Worm (Caenorhabditis elegans): Measurements from ENCODE around the gene K08B4.7.

The K08B4.7 gene

DNA sequence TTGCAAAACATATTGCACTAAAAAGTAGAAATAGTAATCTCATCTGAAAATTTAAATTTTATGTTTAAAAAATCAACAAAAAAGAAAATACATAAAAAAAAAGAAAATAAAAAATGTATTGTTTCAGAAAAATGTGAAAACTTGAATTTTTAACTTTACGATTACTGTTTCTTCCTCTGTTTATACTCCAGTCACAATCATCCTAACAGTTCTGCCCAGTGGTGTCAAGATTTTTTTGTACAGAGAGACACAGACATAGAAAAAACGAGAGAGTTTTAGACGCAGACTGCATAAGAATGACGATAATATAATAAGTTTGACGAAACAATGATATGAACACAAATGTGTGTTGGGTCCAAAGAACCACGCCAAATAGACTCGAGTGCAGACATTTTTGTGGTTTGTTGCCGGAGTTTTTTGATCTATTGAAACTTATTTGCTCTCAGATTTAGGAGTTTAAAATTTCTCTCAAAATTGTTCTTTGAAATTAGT lies 8.6 kb downstream of the K08B4.7 start, which contains the start of gene ugt-20:
Gene ugt-20, minus strand, starts transcription at position 51 of the 492 bp plus-strand sequence.
- peak; percentile 88 for TF ChIP-seq nhr-48 (tag; optimal IDR thresholded peaks at IDR 0.05)
- TF ChIP-seq T20F7.1 (GFP tag; optimal IDR thresholded peaks at IDR 0.05), result peak; percentile 49
- no peak for TF ChIP-seq aly-2 (tag; optimal IDR thresholded peaks at IDR 0.05)
- TF ChIP-seq vab-7 (GFP tag; IDR thresholded peaks at IDR 0.05), result no peak
- no peak for TF ChIP-seq D1046.2 (GFP tag; IDR thresholded peaks at IDR 0.05)
- peak; percentile 86 for TF ChIP-seq pqm-1 (tag; optimal IDR thresholded peaks at IDR 0.05)
- no peak for TF ChIP-seq spr-1 (tag; optimal IDR thresholded peaks at IDR 0.05)
- peak; percentile 58 for TF ChIP-seq mep-1 (tag; optimal IDR thresholded peaks at IDR 0.05)
- 0 out of 2 replicates have a peak, but pooled peaks have one; percentile 43 for TF ChIP-seq pha-4 (GFP tag; IDR thresholded peaks at IDR 0.05)
- TF ChIP-seq pha-4 (tag; optimal IDR thresholded peaks at IDR 0.05), result peak; percentile 13
- TF ChIP-seq mdl-1 (tag; optimal IDR thresholded peaks at IDR 0.05), result peak in 1 of 2 experiments; percentile 77
- TF ChIP-seq nhr-28 (tag; optimal IDR thresholded peaks at IDR 0.05), result peak; percentile 98
- TF ChIP-seq daf-16 (GFP tag; optimal IDR thresholded peaks at IDR 0.05), result no peak
- TF ChIP-seq daf-16 (tag; optimal IDR thresholded peaks at IDR 0.05), result peak; percentile 97
- TF ChIP-seq nhr-102 (tag; optimal IDR thresholded peaks at IDR 0.05), result peak; percentile 94
- TF ChIP-seq daf-8 (GFP tag; IDR thresholded peaks at IDR 0.05), result no peak
- TF ChIP-seq lsy-2 (tag; optimal IDR thresholded peaks at IDR 0.05), result no peak
- TF ChIP-seq hlh-11 (tag; optimal IDR thresholded peaks at IDR 0.05), result peak; percentile 93
- no peak for TF ChIP-seq daf-12 (tag; optimal IDR thresholded peaks at IDR 0.05)
- peak; percentile 48 for TF ChIP-seq jun-1 (tag; optimal IDR thresholded peaks at IDR 0.05)
- peak; percentile 98 for TF ChIP-seq dmd-6 (GFP tag; IDR thresholded peaks at IDR 0.05)
- no peak for TF ChIP-seq ctbp-1 (GFP tag; IDR thresholded peaks at IDR 0.05)
- peak; percentile 62 for TF ChIP-seq hlh-30 (tag; optimal IDR thresholded peaks at IDR 0.05; ENCODE audit: insufficient read depth)
- TF ChIP-seq nhr-6 (tag; optimal IDR thresholded peaks at IDR 0.05), result peak; percentile 72
- peak; percentile 80 for TF ChIP-seq nhr-10 (tag; optimal IDR thresholded peaks at IDR 0.05)
- peak; percentile 98 for TF ChIP-seq dve-1 (tag; optimal IDR thresholded peaks at IDR 0.05; ENCODE audit: insufficient read depth)
- TF ChIP-seq mxl-3 (GFP tag; optimal IDR thresholded peaks at IDR 0.05), result peak; percentile 60
- TF ChIP-seq nhr-77 (tag; optimal IDR thresholded peaks at IDR 0.05), result peak; percentile 93
- no peak for TF ChIP-seq nhr-11 (tag; optimal IDR thresholded peaks at IDR 0.05)

DNA sequence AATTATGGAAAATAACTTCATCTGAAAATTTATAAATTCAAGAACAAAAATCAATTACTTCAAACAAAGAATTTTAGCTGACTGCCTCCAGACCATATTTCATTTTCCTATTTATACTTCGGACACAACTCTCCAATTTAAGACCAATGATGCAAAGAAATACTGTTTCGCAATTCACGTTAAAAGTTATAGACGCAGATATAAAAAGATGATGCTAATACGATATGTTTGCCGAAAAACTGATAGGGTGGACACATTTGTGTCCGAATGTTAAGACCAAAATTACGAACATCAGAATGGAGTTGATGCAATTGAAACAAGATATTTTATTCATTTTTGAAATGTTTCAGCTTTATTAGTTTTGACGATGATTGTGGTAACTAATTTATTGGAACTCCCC lies 12.3 kb downstream of the K08B4.7 start, which contains the start of gene ugt-19:
Gene ugt-19, minus strand, starts transcription at position 28 of the 400 bp plus-strand sequence.
- TF ChIP-seq Y75B8A.6 (GFP tag; IDR thresholded peaks at IDR 0.05) (no peak), hmg-1.1 (GFP tag; IDR thresholded peaks at IDR 0.05) (no peak), nhr-11 (tag; optimal IDR thresholded peaks at IDR 0.05) (no peak), egl-43 (GFP tag; IDR thresholded peaks at IDR 0.05) (no peak), hlh-11 (tag; optimal IDR thresholded peaks at IDR 0.05) (no peak), F26F4.8 (GFP tag; conservative IDR thresholded peaks at IDR 0.05) (no peak), lsy-2 (tag; optimal IDR thresholded peaks at IDR 0.05) (peak in 1 of 2 experiments; percentile 10), pqm-1 (tag; optimal IDR thresholded peaks at IDR 0.05) (peak; percentile 87), daf-16 (GFP tag; optimal IDR thresholded peaks at IDR 0.05) (no peak), daf-16 (tag; optimal IDR thresholded peaks at IDR 0.05) (peak; percentile 44), dmd-6 (GFP tag; IDR thresholded peaks at IDR 0.05) (peak; percentile 66; the same call in 1 of the 2 replicates), nhr-28 (tag; optimal IDR thresholded peaks at IDR 0.05) (peak; percentile 76), spr-3 (GFP tag; optimal IDR thresholded peaks at IDR 0.05) (no peak), saeg-2 (GFP tag; IDR thresholded peaks at IDR 0.05) (no peak), dve-1 (tag; optimal IDR thresholded peaks at IDR 0.05; ENCODE audit: insufficient read depth) (peak; percentile 21)

- TF ChIP-seq daf-16 (GFP tag; optimal IDR thresholded peaks at IDR 0.05) (no peak), daf-16 (tag; optimal IDR thresholded peaks at IDR 0.05) (no peak), lin-38 (GFP tag; IDR thresholded peaks at IDR 0.05) (no peak), ceh-20 (GFP tag; IDR thresholded peaks at IDR 0.05) (no peak), jun-1 (tag; optimal IDR thresholded peaks at IDR 0.05) (no peak), set-16 (GFP tag; IDR thresholded peaks at IDR 0.05) (no peak), hmg-1.1 (GFP tag; IDR thresholded peaks at IDR 0.05) (no peak), pqm-1 (tag; optimal IDR thresholded peaks at IDR 0.05) (no peak), fkh-10 (GFP tag; optimal IDR thresholded peaks at IDR 0.05) (no peak), ceh-62 (tag; optimal IDR thresholded peaks at IDR 0.05) (no peak), mxl-2 (GFP tag; conservative IDR thresholded peaks at IDR 0.05) (no peak), F10B5.3 (tag; optimal IDR thresholded peaks at IDR 0.05) (no peak), nhr-41 (GFP tag; IDR thresholded peaks at IDR 0.05) (no peak), ceh-44 (GFP tag; IDR thresholded peaks at IDR 0.05) (no peak), Y48G9A.11 (GFP tag; IDR thresholded peaks at IDR 0.05) (no peak), nhr-48 (tag; optimal IDR thresholded peaks at IDR 0.05) (no peak), ctbp-1 (GFP tag; IDR thresholded peaks at IDR 0.05) (no peak), T20F7.1 (GFP tag; optimal IDR thresholded peaks at IDR 0.05) (no peak)
These were observed 16.1 kb downstream of the K08B4.7 start, which contains the start of gene cpg-20 for ce11 chrIV:6076128-6076527. Gene cpg-20 (minus strand): TSS chrIV:6076228.

All from whole organism, L4 larva.